Worm (Caenorhabditis elegans): ENCODE data around the gene hpo-25.

Gene hpo-25

DNA sequence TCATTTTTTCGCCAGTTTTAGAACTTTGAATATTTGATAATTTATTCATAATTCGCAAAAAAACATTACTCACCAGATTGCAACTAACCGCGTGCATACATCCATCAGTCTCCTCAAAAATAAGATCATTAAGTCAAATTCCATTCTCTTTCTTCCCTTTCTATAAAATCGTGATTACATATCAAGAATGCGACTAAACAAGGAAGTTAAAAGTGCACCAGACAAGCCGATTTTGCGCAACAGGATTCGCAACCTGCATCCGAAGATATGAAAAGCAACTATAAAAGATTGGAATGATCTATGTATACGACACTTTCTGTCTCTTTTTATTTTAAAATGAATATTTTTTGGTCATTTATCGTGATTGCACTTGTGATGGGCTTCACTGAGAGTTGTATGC, at the start of gene hpo-25:
TSS of gene hpo-25 (plus strand) at position 301 of the 400 bp plus-strand sequence.
- TF ChIP-seq lsy-12 (tag; optimal IDR thresholded peaks at IDR 0.05) (no peak), fos-1 (tag; optimal IDR thresholded peaks at IDR 0.05) (no peak), fkh-2 (tag; optimal IDR thresholded peaks at IDR 0.05) (no peak), lin-39 (tag; optimal IDR thresholded peaks at IDR 0.05) (no peak), mdl-1 (tag; optimal IDR thresholded peaks at IDR 0.05) (no peak), snpc-4 (tag; optimal IDR thresholded peaks at IDR 0.05) (no peak), egl-5 (tag; optimal IDR thresholded peaks at IDR 0.05) (no peak), skn-1 (tag; optimal IDR thresholded peaks at IDR 0.05) (no peak), hmg-11 (tag; optimal IDR thresholded peaks at IDR 0.05) (no peak), nhr-28 (tag; optimal IDR thresholded peaks at IDR 0.05) (no peak), aly-2 (tag; optimal IDR thresholded peaks at IDR 0.05) (no peak), fkh-10 (GFP tag; optimal IDR thresholded peaks at IDR 0.05) (no peak), nhr-25 (tag; optimal IDR thresholded peaks at IDR 0.05) (no peak), nhr-12 (tag; optimal IDR thresholded peaks at IDR 0.05) (no peak), ZK546.5 (tag; optimal IDR thresholded peaks at IDR 0.05) (no peak), nfya-1 (tag; optimal IDR thresholded peaks at IDR 0.05; ENCODE audit: insufficient read depth) (no peak)

DNA sequence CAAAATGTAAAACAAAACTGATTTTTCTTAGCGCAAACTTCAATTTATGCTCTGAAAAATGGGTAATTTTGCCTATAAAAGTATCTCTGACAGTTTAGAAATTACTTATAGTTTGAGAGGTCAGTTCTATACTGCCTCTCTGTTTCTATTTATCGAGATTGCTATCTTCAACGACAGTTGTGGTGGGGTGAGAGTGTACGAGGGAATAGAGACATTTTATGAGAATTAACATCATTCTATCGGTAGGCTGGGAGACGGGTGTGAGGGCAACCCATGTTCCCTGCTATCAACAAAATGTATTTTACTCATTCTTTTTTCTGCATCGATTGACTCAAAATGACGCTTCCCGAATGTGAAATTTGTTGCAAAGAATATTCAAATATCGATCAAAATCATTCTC, 49.0 kb upstream of the hpo-25 start, which contains the start of gene ZK1240.3:
TSS of gene ZK1240.3 (plus strand) at position 238 of the 400 bp plus-strand sequence.
- peak; percentile 59 for TF ChIP-seq pqm-1 (tag; optimal IDR thresholded peaks at IDR 0.05)
- no peak for TF ChIP-seq nhr-25 (tag; optimal IDR thresholded peaks at IDR 0.05)
- TF ChIP-seq elt-2 (tag; optimal IDR thresholded peaks at IDR 0.05) = peak; percentile 82
- TF ChIP-seq nhr-67 (tag; optimal IDR thresholded peaks at IDR 0.05) = no peak
- no peak for TF ChIP-seq nhr-237 (tag; optimal IDR thresholded peaks at IDR 0.05)
- TF ChIP-seq zag-1 (tag; optimal IDR thresholded peaks at IDR 0.05) = no peak
- TF ChIP-seq egl-5 (tag; optimal IDR thresholded peaks at IDR 0.05) = no peak
- TF ChIP-seq nhr-12 (tag; optimal IDR thresholded peaks at IDR 0.05) = no peak

DNA sequence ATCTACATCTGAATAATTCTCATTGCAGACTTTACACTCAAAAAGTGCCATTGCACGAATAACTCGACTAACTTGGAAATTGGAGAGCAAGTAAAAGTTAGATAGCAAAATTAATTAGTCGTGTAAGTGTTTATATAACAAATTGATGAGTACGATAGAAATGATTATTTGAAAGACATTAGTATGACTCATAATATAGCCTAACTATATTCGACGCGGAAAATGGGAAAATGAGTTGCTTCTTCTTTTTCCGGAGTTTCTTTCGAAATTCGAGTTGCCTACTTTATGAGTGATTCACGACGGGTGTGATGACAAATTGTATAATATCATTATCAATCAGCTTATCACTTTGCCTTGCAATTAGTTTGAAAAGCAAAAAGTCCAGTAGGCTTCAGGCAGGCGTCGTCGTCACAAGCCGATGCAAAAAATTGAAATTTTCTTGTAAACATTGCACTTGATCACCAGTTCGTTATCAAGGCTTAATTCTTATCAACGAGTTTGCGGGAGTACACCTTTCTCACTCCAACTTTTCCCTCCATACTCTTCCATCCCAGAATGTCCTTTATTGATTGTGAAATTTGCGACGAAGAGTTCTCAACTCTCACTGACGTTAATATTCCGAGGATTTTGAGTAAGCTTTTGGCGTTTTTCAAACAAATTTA, 46.1 kb upstream of the hpo-25 start, which contains the start of the genes ZK1240.6 and ZK1240.2:
TSS of gene ZK1240.6 (minus strand) at position 51 of the 662 bp plus-strand sequence.
TSS of gene ZK1240.2 (plus strand) at position 520 of the 662 bp plus-strand sequence.
- peak; percentile 24 for TF ChIP-seq pha-4 (tag; optimal IDR thresholded peaks at IDR 0.05)
- TF ChIP-seq ceh-16 (tag; optimal IDR thresholded peaks at IDR 0.05) = no peak
- TF ChIP-seq nfya-1 (tag; optimal IDR thresholded peaks at IDR 0.05; ENCODE audit: insufficient read depth) = no peak
- TF ChIP-seq unc-39 (tag; optimal IDR thresholded peaks at IDR 0.05) = no peak
- no peak for TF ChIP-seq fkh-10 (GFP tag; optimal IDR thresholded peaks at IDR 0.05)
- no peak for TF ChIP-seq skn-1 (tag; optimal IDR thresholded peaks at IDR 0.05)
- no peak for TF ChIP-seq ceh-28 (tag; optimal IDR thresholded peaks at IDR 0.05)
- no peak for TF ChIP-seq egl-5 (tag; optimal IDR thresholded peaks at IDR 0.05)
- no peak for TF ChIP-seq daf-12 (tag; optimal IDR thresholded peaks at IDR 0.05)
- no peak for TF ChIP-seq nhr-28 (tag; optimal IDR thresholded peaks at IDR 0.05)
- TF ChIP-seq ceh-9 (tag; optimal IDR thresholded peaks at IDR 0.05) = no peak
- no peak for TF ChIP-seq eor-1 (tag; optimal IDR thresholded peaks at IDR 0.05)
- TF ChIP-seq nhr-12 (tag; optimal IDR thresholded peaks at IDR 0.05) = no peak
- TF ChIP-seq elt-3 (tag; optimal IDR thresholded peaks at IDR 0.05) = no peak
- TF ChIP-seq nhr-11 (tag; optimal IDR thresholded peaks at IDR 0.05) = no peak
- no peak for TF ChIP-seq nhr-237 (tag; optimal IDR thresholded peaks at IDR 0.05)
- no peak for TF ChIP-seq ama-1 (optimal IDR thresholded peaks at IDR 0.05)
- TF ChIP-seq ceh-82 (tag; optimal IDR thresholded peaks at IDR 0.05) = no peak
- no peak for TF ChIP-seq nhr-67 (tag; optimal IDR thresholded peaks at IDR 0.05)
- no peak for TF ChIP-seq egl-27 (tag; optimal IDR thresholded peaks at IDR 0.05)
- TF ChIP-seq elt-1 (tag; optimal IDR thresholded peaks at IDR 0.05) = no peak
- no peak for TF ChIP-seq unc-62 (GFP tag; optimal IDR thresholded peaks at IDR 0.05)
- TF ChIP-seq pqm-1 (tag; optimal IDR thresholded peaks at IDR 0.05) = peak; percentile 46
- TF ChIP-seq mdl-1 (tag; optimal IDR thresholded peaks at IDR 0.05) = no peak
- TF ChIP-seq fkh-2 (tag; optimal IDR thresholded peaks at IDR 0.05) = no peak
- TF ChIP-seq jun-1 (tag; optimal IDR thresholded peaks at IDR 0.05) = peak; percentile 50
- TF ChIP-seq nhr-23 (tag; optimal IDR thresholded peaks at IDR 0.05) = no peak
- TF ChIP-seq hmg-11 (tag; optimal IDR thresholded peaks at IDR 0.05) = no peak
- TF ChIP-seq nhr-77 (tag; optimal IDR thresholded peaks at IDR 0.05) = no peak
- no peak for TF ChIP-seq fos-1 (tag; optimal IDR thresholded peaks at IDR 0.05)
- no peak for TF ChIP-seq mml-1 (tag; optimal IDR thresholded peaks at IDR 0.05)
- peak; percentile 93 for TF ChIP-seq elt-2 (tag; optimal IDR thresholded peaks at IDR 0.05)
- TF ChIP-seq R02D3.7 (tag; optimal IDR thresholded peaks at IDR 0.05) = no peak
